Fruit fly (Drosophila melanogaster) whole organism, embryonic: ENCODE data around the gene Pfas.
A peak's percentile ranks its signal among the peaks of the same experiment; 100 is the strongest.

Source experiments
- Antp ChIP-seq: fragments of 200-800 bp; sonication (Bioruptor generic); optimal IDR thresholded peaks from 3 replicates; lab custom pipeline; 2016; ENCODE audit warnings: missing biosample characterization, missing genetic modification characterization
- B-H2 ChIP-seq: fragments of 200-800 bp; sonication (Bioruptor generic); optimal IDR thresholded peaks from 2 replicates; lab custom pipeline; 2018; ENCODE audit warnings: missing biosample characterization, mild to moderate bottlenecking, missing genetic modification characterization
- Bgb ChIP-seq: fragments of 200-800 bp; sonication (Bioruptor generic); IDR thresholded peaks from 2 replicates; pipeline ENCODE4 v1.3.6; 2022; ENCODE audit warnings: missing biosample characterization, missing genetic modification characterization; ENCODE audit not compliant: partially characterized antibody
- Blimp-1 ChIP-seq: fragments of 200-800 bp; sonication (Bioruptor generic); optimal IDR thresholded peaks from 3 replicates; lab custom pipeline; 2018; ENCODE audit warnings: missing biosample characterization, missing genetic modification characterization, mild to moderate bottlenecking, moderate library complexity, missing genetic modification reagents
- CG10274 ChIP-seq: fragments of 200-800 bp; sonication (Bioruptor generic); optimal IDR thresholded peaks from 3 replicates; lab custom pipeline; 2017; ENCODE audit warnings: missing biosample characterization, mild to moderate bottlenecking, missing genetic modification characterization
- CG10431 ChIP-seq: fragments of 200-800 bp; sonication (Bioruptor generic); optimal IDR thresholded peaks from 3 replicates; lab custom pipeline; 2018; ENCODE audit warnings: missing biosample characterization, mild to moderate bottlenecking, missing genetic modification characterization
- CG12104 ChIP-seq: fragments of 200-800 bp; sonication (Bioruptor generic); optimal IDR thresholded peaks from 3 replicates; lab custom pipeline; 2016; ENCODE audit warnings: missing biosample characterization, missing genetic modification characterization
- CG12391 ChIP-seq: fragments of 200-800 bp; sonication (Bioruptor generic); optimal IDR thresholded peaks from 3 replicates; lab custom pipeline; 2018; ENCODE audit warnings: missing biosample characterization, mild to moderate bottlenecking, missing genetic modification characterization, moderate library complexity
- CG13296 ChIP-seq: fragments of 200-800 bp; sonication (Bioruptor generic); optimal IDR thresholded peaks from 3 replicates; lab custom pipeline; 2018; ENCODE audit warnings: missing biosample characterization, mild to moderate bottlenecking, missing genetic modification characterization
- CG15011 ChIP-seq: fragments of 200-800 bp; sonication (Bioruptor generic); optimal IDR thresholded peaks from 3 replicates; lab custom pipeline; 2018; ENCODE audit warnings: missing biosample characterization, mild to moderate bottlenecking, missing genetic modification characterization
- CG15696 ChIP-seq: fragments of 200-800 bp; sonication (Bioruptor generic); optimal IDR thresholded peaks from 2 replicates; lab custom pipeline; 2019; ENCODE audit warnings: missing biosample characterization, mild to moderate bottlenecking, missing genetic modification characterization, moderate library complexity
- CG17361 ChIP-seq: fragments of 200-800 bp; sonication (Bioruptor generic); IDR thresholded peaks from 3 replicates; pipeline ENCODE4 v1.3.6; 2022; ENCODE audit warnings: missing biosample characterization, missing genetic modification characterization
- CG17568 ChIP-seq: fragments of 200-800 bp; sonication (Bioruptor generic); optimal IDR thresholded peaks from 2 replicates; lab custom pipeline; 2018; ENCODE audit warnings: missing biosample characterization, mild to moderate bottlenecking, missing genetic modification characterization, moderate library complexity
- CG1792 ChIP-seq: fragments of 200-800 bp; sonication (Bioruptor generic); optimal IDR thresholded peaks from 2 replicates; lab custom pipeline; 2016; ENCODE audit warnings: missing biosample characterization, missing genetic modification characterization
- CG2202 ChIP-seq: fragments of 200-800 bp; sonication (Bioruptor generic); optimal IDR thresholded peaks from 2 replicates; lab custom pipeline; 2018; ENCODE audit warnings: missing biosample characterization, mild to moderate bottlenecking, missing genetic modification characterization
- CG31365 ChIP-seq: fragments of 200-800 bp; sonication (Bioruptor generic); optimal IDR thresholded peaks from 2 replicates; lab custom pipeline; 2018; ENCODE audit warnings: missing biosample characterization, mild to moderate bottlenecking, missing genetic modification characterization
- CG33213 ChIP-seq: fragments of 200-800 bp; sonication (Bioruptor generic); optimal IDR thresholded peaks from 3 replicates; lab custom pipeline; 2016; ENCODE audit warnings: missing biosample characterization, missing genetic modification characterization
- CG4360 ChIP-seq: fragments of 200-800 bp; sonication (Bioruptor generic); IDR thresholded peaks from 2 replicates; pipeline ENCODE4 v1.3.6; 2022; ENCODE audit warnings: missing biosample characterization, missing genetic modification characterization
- CG9437 ChIP-seq: fragments of 200-800 bp; sonication (Bioruptor generic); optimal IDR thresholded peaks from 2 replicates; lab custom pipeline; 2018; ENCODE audit warnings: missing biosample characterization, mild to moderate bottlenecking, missing genetic modification characterization
- Deaf1 ChIP-seq: fragments of 200-800 bp; optimal IDR thresholded peaks from 3 replicates; lab custom pipeline; 2019; ENCODE audit warnings: missing biosample characterization, mild to moderate bottlenecking, missing genetic modification characterization, moderate library complexity
- Dp ChIP-seq: fragments of 200-800 bp; sonication (Bioruptor generic); optimal IDR thresholded peaks from 2 replicates; lab custom pipeline; 2018; ENCODE audit warnings: missing biosample characterization, mild to moderate bottlenecking, missing genetic modification characterization, moderate library complexity
- Dref ChIP-seq: fragments of 200-800 bp; sonication (Bioruptor generic); IDR thresholded peaks from 2 replicates; pipeline ENCODE4 v1.3.6; 2022; ENCODE audit warnings: missing biosample characterization, missing genetic modification characterization
- Ets65A ChIP-seq: fragments of 200-800 bp; sonication (Bioruptor generic); peaks from one replicate; lab custom pipeline; 2016; ENCODE audit warnings: missing biosample characterization, missing genetic modification characterization
- H15 ChIP-seq: fragments of 200-800 bp; sonication (Bioruptor generic); IDR thresholded peaks from 3 replicates; pipeline ENCODE4 v1.3.6; 2022; ENCODE audit warnings: missing biosample characterization, missing genetic modification characterization
- H2.0 ChIP-seq: fragments of 200-800 bp; sonication (Bioruptor generic); IDR thresholded peaks from 2 replicates; pipeline ENCODE4 v1.3.6; 2022; ENCODE audit warnings: missing biosample characterization, missing genetic modification characterization
- Hsf ChIP-seq: fragments of 200-800 bp; sonication (Bioruptor generic); optimal IDR thresholded peaks from 3 replicates; lab custom pipeline; 2016; ENCODE audit warnings: missing biosample characterization, missing genetic modification characterization
- Vsx1 ChIP-seq: fragments of 200-800 bp; sonication (Bioruptor generic); optimal IDR thresholded peaks from 2 replicates; lab custom pipeline; 2017; ENCODE audit warnings: missing biosample characterization, mild to moderate bottlenecking, missing genetic modification characterization, missing genetic modification reagents
- YL-1 ChIP-seq: fragments of 200-800 bp; sonication (Bioruptor generic); optimal IDR thresholded peaks from 3 replicates; lab custom pipeline; 2017; ENCODE audit warnings: missing biosample characterization, mild to moderate bottlenecking, missing genetic modification characterization
- ash1 ChIP-seq: fragments of 200-800 bp; sonication (Bioruptor generic); optimal IDR thresholded peaks from 2 replicates; lab custom pipeline; 2018; ENCODE audit warnings: missing biosample characterization, mild to moderate bottlenecking, missing genetic modification characterization
- bbx ChIP-seq: fragments of 200-800 bp; sonication (Bioruptor generic); IDR thresholded peaks from 2 replicates; pipeline ENCODE4 v1.3.6; 2022; ENCODE audit warnings: missing biosample characterization, missing genetic modification characterization; ENCODE audit not compliant: partially characterized antibody
- bcd ChIP-seq: fragments of 200-800 bp; sonication (Bioruptor generic); optimal IDR thresholded peaks from 2 replicates; lab custom pipeline; 2017; ENCODE audit warnings: missing biosample characterization, mild to moderate bottlenecking, missing genetic modification characterization
- bowl ChIP-seq: fragments of 200-800 bp; sonication (Bioruptor generic); IDR thresholded peaks from 2 replicates; pipeline ENCODE4 v1.3.6; 2022; ENCODE audit warnings: missing biosample characterization, missing genetic modification characterization
- cas ChIP-seq: fragments of 200-800 bp; sonication (Bioruptor generic); IDR thresholded peaks from 2 replicates; pipeline ENCODE4 v1.3.6; 2022; ENCODE audit warnings: missing biosample characterization, missing genetic modification characterization
- cg ChIP-seq: fragments of 200-800 bp; sonication (Bioruptor generic); optimal IDR thresholded peaks from 3 replicates; lab custom pipeline; 2019; ENCODE audit warnings: missing biosample characterization, mild to moderate bottlenecking, missing genetic modification characterization, moderate library complexity
- crol ChIP-seq: fragments of 200-800 bp; sonication (Bioruptor generic); IDR thresholded peaks from 2 replicates; pipeline ENCODE4 v1.3.6; 2022; ENCODE audit warnings: missing biosample characterization, missing genetic modification characterization
- crp ChIP-seq, 2 experiments: fragments of 200-800 bp; sonication (Bioruptor generic); optimal IDR thresholded peaks; 2 replicates in 1 of 2; 3 replicates in 1 of 2; lab custom pipeline; 2017; ENCODE audit warnings: missing biosample characterization in 2 of 2, missing genetic modification characterization in 2 of 2, mild to moderate bottlenecking in 1 of 2, moderate library complexity in 1 of 2
- eve ChIP-seq, 2 experiments: fragments of >200 bp; optimal IDR thresholded peaks; 2 replicates each; lab custom pipeline; 2017; ENCODE audit warnings: missing biosample characterization in 2 of 2, missing genetic modification characterization in 2 of 2
- exex ChIP-seq: fragments of 200-800 bp; sonication (Bioruptor generic); optimal IDR thresholded peaks from 4 replicates; lab custom pipeline; 2018; ENCODE audit warnings: missing biosample characterization, mild to moderate bottlenecking, missing genetic modification characterization, moderate library complexity
- grn ChIP-seq: fragments of 200-800 bp; sonication (Bioruptor generic); optimal IDR thresholded peaks from 3 replicates; lab custom pipeline; 2017; ENCODE audit warnings: missing biosample characterization, missing genetic modification characterization
- ken ChIP-seq: fragments of 200-800 bp; sonication (Bioruptor generic); IDR thresholded peaks from 3 replicates; pipeline ENCODE4 v1.3.6; 2022; ENCODE audit warnings: missing biosample characterization, missing genetic modification characterization
- kni ChIP-seq: fragments of 200-800 bp; sonication (Bioruptor generic); optimal IDR thresholded peaks from 3 replicates; lab custom pipeline; 2017; ENCODE audit warnings: mild to moderate bottlenecking, missing biosample characterization, missing genetic modification reagents, missing genetic modification characterization
- luna ChIP-seq: fragments of 200-800 bp; sonication (Bioruptor generic); optimal IDR thresholded peaks from 2 replicates; lab custom pipeline; 2016; ENCODE audit warnings: missing biosample characterization, missing genetic modification characterization
- odd ChIP-seq: fragments of 200-800 bp; sonication (Bioruptor generic); optimal IDR thresholded peaks from 2 replicates; lab custom pipeline; 2017; ENCODE audit warnings: missing biosample characterization, mild to moderate bottlenecking, missing genetic modification characterization
- pum ChIP-seq: fragments of 200-800 bp; sonication (Bioruptor generic); optimal IDR thresholded peaks from 2 replicates; lab custom pipeline; 2016; ENCODE audit warnings: missing biosample characterization, missing genetic modification characterization
- sc ChIP-seq, 3 experiments: fragments of >200 bp in 2 of 3; fragments of 200-800 bp in 1 of 3; sonication (Bioruptor generic) in 1 of 3; optimal IDR thresholded peaks; 2 replicates in 2 of 3; 3 replicates in 1 of 3; lab custom pipeline; 2017; ENCODE audit warnings: mild to moderate bottlenecking in 1 of 3, missing biosample characterization in 1 of 3, missing genetic modification characterization in 1 of 3, missing genetic modification reagents in 1 of 3
- sd ChIP-seq: fragments of 200-800 bp; sonication (Bioruptor generic); optimal IDR thresholded peaks from 3 replicates; lab custom pipeline; 2018; ENCODE audit warnings: missing biosample characterization, mild to moderate bottlenecking, missing genetic modification characterization, moderate library complexity
- sisA ChIP-seq: fragments of 200-800 bp; sonication (Bioruptor generic); IDR thresholded peaks from 2 replicates; pipeline ENCODE4 v1.3.6; 2022; ENCODE audit warnings: missing biosample characterization, missing genetic modification characterization
- trem ChIP-seq: fragments of 200-800 bp; optimal IDR thresholded peaks from 3 replicates; lab custom pipeline; 2019; ENCODE audit warnings: missing biosample characterization, mild to moderate bottlenecking, missing genetic modification characterization, moderate library complexity
- z ChIP-seq: fragments of 200-800 bp; sonication (Bioruptor generic); IDR thresholded peaks from 3 replicates; pipeline ENCODE4 v1.3.6; 2022; ENCODE audit warnings: missing biosample characterization, missing genetic modification characterization
- zf30C ChIP-seq: fragments of 200-800 bp; sonication (Bioruptor generic); optimal IDR thresholded peaks from 3 replicates; lab custom pipeline; 2018; ENCODE audit warnings: missing biosample characterization, mild to moderate bottlenecking, missing genetic modification characterization

The Pfas gene

DNA sequence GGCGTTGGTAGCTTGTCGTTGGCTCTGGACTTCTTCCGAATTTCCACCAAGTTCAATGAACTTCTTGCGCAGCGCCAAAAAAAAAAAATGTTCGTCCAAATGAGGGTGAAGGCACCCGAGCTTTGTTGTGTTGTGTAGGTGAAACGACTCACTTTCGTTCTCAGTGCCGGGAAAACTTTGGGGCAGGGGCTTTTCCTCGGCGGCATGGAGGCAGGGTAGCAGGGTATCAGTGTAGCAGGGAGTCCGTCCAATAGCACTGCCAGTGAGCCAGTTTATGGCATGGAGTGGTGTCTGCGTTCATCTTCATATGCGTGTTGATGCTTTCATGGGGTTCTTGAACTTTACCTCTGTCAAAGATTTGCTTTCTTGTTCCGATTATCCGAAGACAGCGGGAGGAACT, 28.5 kb upstream of the Pfas start (continued):
- peak; percentile 13 for TF ChIP-seq CG10431 (GFP tag; lab: Kevin White, UChicago)
- peak; percentile 34 for TF ChIP-seq CG10274 (GFP tag; lab: Kevin White, UChicago)
- TF ChIP-seq pum (GFP tag; lab: Kevin White, UChicago), result no peak
- 0 out of 2 replicates have a peak, but pooled peaks have one; percentile 27 for TF ChIP-seq bowl
- TF ChIP-seq kni (GFP tag; lab: Kevin White, UChicago), result peak; percentile 52
- TF ChIP-seq Blimp-1 (GFP tag; lab: Kevin White, UChicago), result peak; percentile 92
- peak; percentile 2 for TF ChIP-seq cg
- TF ChIP-seq z (GFP tag; lab: Robert Waterston, UW), result peak; percentile 79
- TF ChIP-seq CG15011, result no peak
- TF ChIP-seq YL-1, result no peak
- no peak for TF ChIP-seq CG1792
- peak; percentile 60; the same call in 1 of the 2 replicates for TF ChIP-seq crol

DNA sequence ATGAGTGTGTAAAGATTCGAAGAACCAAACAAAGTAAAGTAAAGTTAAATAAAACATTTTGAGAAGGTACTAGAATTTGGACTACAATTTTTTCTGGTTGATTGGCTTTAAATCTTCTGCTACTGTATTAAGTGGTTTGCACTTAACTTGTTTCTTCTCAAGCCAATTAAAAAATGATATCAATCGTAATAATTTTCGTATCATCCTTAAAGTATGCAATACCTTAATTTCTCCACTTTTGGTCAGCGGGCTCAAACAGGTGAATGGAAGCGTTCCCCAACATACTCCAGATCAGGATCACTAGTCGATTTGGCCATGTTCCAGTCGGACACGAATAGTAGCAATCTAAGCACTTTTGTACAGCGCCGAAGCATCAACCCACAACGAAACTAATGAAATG, 28.0 kb upstream of the Pfas start:
- TF ChIP-seq Vsx1 (GFP tag; lab: Kevin White, UChicago) (peak; percentile 87), CG12104 (GFP tag; lab: Kevin White, UChicago) (no peak), CG4360 (GFP tag; lab: Robert Waterston, UW) (no peak), bbx (GFP tag; lab: Robert Waterston, UW) (no peak), CG17568 (no peak), CG15696 (no peak), CG13296 (no peak), crp (GFP tag; optimal IDR thresholded peaks at IDR 0.05; lab: Kevin White, UChicago) (no peak), B-H2 (no peak), exex (tag; lab: Kevin White, UChicago) (peak; percentile 52), grn (GFP tag; lab: Kevin White, UChicago) (peak; percentile 69)

DNA sequence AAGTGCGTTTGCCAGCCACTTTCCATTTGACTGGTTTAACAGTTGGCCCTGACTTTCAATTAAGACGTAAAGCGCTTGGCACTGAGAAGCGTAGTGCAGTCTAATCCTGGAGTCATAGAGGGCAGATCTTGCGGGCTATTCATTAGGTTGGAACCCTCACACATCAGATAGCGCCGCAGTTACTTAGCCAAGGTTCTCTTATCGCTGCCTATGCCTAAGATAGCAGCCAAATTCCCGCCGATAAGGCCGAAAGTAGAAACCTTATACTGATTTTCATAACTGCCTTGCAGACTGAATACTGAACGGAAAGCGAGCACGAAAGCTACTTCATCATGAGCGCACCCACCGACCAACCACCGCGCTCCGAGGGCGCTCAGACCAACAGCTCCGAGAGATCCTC, 26.3 kb upstream of the Pfas start:
- TF ChIP-seq CG2202 (tag; lab: Kevin White, UChicago) (no peak), zf30C (GFP tag; lab: Kevin White, UChicago) (no peak), Antp (GFP tag; lab: Kevin White, UChicago) (no peak), Dref (GFP tag; lab: Robert Waterston, UW) (no peak), ken (GFP tag; lab: Robert Waterston, UW) (no peak), trem (tag; lab: Kevin White, UChicago) (no peak), H2.0 (GFP tag; lab: Robert Waterston, UW) (no peak), cas (GFP tag; lab: Robert Waterston, UW) (no peak), bcd (GFP tag; lab: Kevin White, UChicago) (no peak), Hsf (no peak), CG12104 (GFP tag; lab: Kevin White, UChicago) (no peak), CG9437 (no peak), CG31365 (tag; lab: Kevin White, UChicago) (no peak), H15 (GFP tag; lab: Robert Waterston, UW) (no peak), sisA (GFP tag; lab: Robert Waterston, UW) (no peak), sc (optimal IDR thresholded peaks at IDR 0.05; lab: Kevin White, UChicago) (no peak), sc (GFP tag; optimal IDR thresholded peaks at IDR 0.05; lab: Kevin White, UChicago) (no peak), eve (GFP tag; optimal IDR thresholded peaks at IDR 0.05; lab: Kevin White, UChicago) (no peak), ash1 (no peak), odd (GFP tag; lab: Kevin White, UChicago) (no peak), Ets65A (peak; percentile 33), CG17361 (GFP tag; lab: Robert Waterston, UW) (no peak), Dp (GFP tag; lab: Kevin White, UChicago) (no peak), luna (GFP tag; lab: Kevin White, UChicago) (no peak), Bgb (no peak), sd (tag; lab: Kevin White, UChicago) (peak; percentile 74), CG33213 (GFP tag; lab: Kevin White, UChicago) (no peak), Deaf1 (no peak), CG12391 (tag; lab: Kevin White, UChicago) (no peak)
